Fruit fly (Drosophila melanogaster): ENCODE results near the gene CG33722.

The CG33722 gene

DNA sequence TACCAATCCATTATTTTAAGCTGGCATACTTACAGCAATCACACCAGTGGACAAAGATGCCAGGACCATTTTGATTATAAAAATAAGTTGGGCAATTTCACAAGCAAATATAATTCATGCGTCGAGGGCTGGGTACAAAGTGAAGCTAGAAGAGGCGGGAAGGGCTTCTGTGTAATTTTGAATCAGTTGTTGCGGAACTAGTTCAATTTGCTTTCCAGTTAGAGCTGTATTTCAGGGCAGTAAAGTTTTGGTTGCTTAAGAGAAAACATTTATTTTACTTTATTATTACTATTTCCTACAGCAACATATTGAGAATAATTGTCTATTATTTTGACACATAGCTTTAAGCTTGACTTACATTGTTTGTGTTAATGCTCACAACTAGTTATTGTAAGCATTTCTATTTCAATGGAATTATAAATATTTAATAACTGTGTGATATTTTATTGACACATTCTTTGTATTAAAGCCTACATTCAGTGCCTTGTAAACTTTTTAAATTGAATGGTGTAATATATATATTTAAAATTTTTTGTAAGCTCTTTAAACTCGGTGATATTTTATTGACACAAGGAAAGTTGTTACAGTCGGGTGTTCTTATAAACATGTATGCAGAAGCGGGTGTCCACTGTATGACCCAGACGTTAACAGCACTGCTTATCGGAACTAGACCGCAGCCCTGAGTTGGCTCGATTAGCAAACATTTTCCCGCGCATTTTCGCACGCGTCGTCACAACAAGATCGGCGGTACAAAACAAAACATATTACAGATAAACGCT, 20.6 kb downstream of the CG33722 start, which contains the start of the genes RPA1 and Mcm2 (continued):
- TF ChIP-seq her (GFP tag; optimal IDR thresholded peaks at IDR 0.05) (no peak), bsh (GFP tag; optimal IDR thresholded peaks at IDR 0.05) (peak in 1 of 2 experiments; percentile 66), CG33213 (GFP tag; optimal IDR thresholded peaks at IDR 0.05) (no peak), pum (GFP tag; optimal IDR thresholded peaks at IDR 0.05) (peak; percentile 44), Side (GFP tag; optimal IDR thresholded peaks at IDR 0.05) (peak; percentile 5), bab2 (GFP tag; optimal IDR thresholded peaks at IDR 0.05) (peak; percentile 60), CG4820 (GFP tag; optimal IDR thresholded peaks at IDR 0.05) (peak; percentile 74), row (GFP tag; IDR thresholded peaks at IDR 0.05) (peak; percentile 93), Tbp (GFP tag; optimal IDR thresholded peaks at IDR 0.05) (no peak), CG9817 (tag; optimal IDR thresholded peaks at IDR 0.05) (peak; percentile 80), CG14965 (GFP tag; optimal IDR thresholded peaks at IDR 0.05; ENCODE audit: borderline replicate concordance) (no peak), amos (GFP tag; IDR thresholded peaks at IDR 0.05; ENCODE audit: partially characterized antibody) (peak; percentile 48), pan (optimal IDR thresholded peaks at IDR 0.05) (no peak), pan (GFP tag; optimal IDR thresholded peaks at IDR 0.05 in 1 of 2, IDR thresholded peaks at IDR 0.05 in 1 of 2) (peak in 1 of 2 experiments; percentile 79), Bdp1 (GFP tag; optimal IDR thresholded peaks at IDR 0.05) (no peak), Hmr (GFP tag; optimal IDR thresholded peaks at IDR 0.05) (peak; percentile 80), CG10462 (GFP tag; optimal IDR thresholded peaks at IDR 0.05) (peak; percentile 61), Neu2 (GFP tag; optimal IDR thresholded peaks at IDR 0.05; ENCODE audit: borderline replicate concordance) (no peak), exex (tag; optimal IDR thresholded peaks at IDR 0.05) (no peak), Ets65A (GFP tag) (peak; percentile 97), zen (tag; optimal IDR thresholded peaks at IDR 0.05) (peak; percentile 38), Drgx (GFP tag; IDR thresholded peaks at IDR 0.05) (peak; percentile 72), CG10654 (GFP tag; optimal IDR thresholded peaks at IDR 0.05) (peak; percentile 70), peb (GFP tag; IDR thresholded peaks at IDR 0.05) (peak; percentile 32; the same call in 1 of the 2 replicates), CG2202 (tag; optimal IDR thresholded peaks at IDR 0.05) (peak; percentile 22), CG17802 (tag; optimal IDR thresholded peaks at IDR 0.05) (peak; percentile 15), CG43689 (GFP tag; IDR thresholded peaks at IDR 0.05) (no peak), CG10147 (GFP tag; optimal IDR thresholded peaks at IDR 0.05) (peak; percentile 68), CG2120 (GFP tag; optimal IDR thresholded peaks at IDR 0.05) (peak; percentile 85), Oaz (GFP tag; IDR thresholded peaks at IDR 0.05) (0 out of 2 replicates have a peak, but pooled peaks have one; percentile 29), gcm2 (GFP tag; optimal IDR thresholded peaks at IDR 0.05) (no peak), CG14667 (GFP tag; IDR thresholded peaks at IDR 0.05) (peak; percentile 81), scrt (GFP tag; optimal IDR thresholded peaks at IDR 0.05) (peak; percentile 55), Blimp-1 (GFP tag; optimal IDR thresholded peaks at IDR 0.05) (peak; percentile 50), gsb-n (tag; optimal IDR thresholded peaks at IDR 0.05) (peak; percentile 33), Adf1 (GFP tag; IDR thresholded peaks at IDR 0.05) (no peak; the same call in none of the 2 replicates), CG11560 (tag; IDR thresholded peaks at IDR 0.05) (peak; percentile 53; the same call in 1 of the 3 replicates), eyg (GFP tag; optimal IDR thresholded peaks at IDR 0.05) (no peak), bigmax (GFP tag; optimal IDR thresholded peaks at IDR 0.05) (no peak), wdn (GFP tag; IDR thresholded peaks at IDR 0.05) (peak; percentile 63; the same call in 1 of the 2 replicates), CG42726 (GFP tag; IDR thresholded peaks at IDR 0.05; ENCODE audit: partially characterized antibody) (0 out of 2 replicates have a peak, but pooled peaks have one; percentile 38), shn (GFP tag; optimal IDR thresholded peaks at IDR 0.05) (peak; percentile 34), CG15696 (tag; optimal IDR thresholded peaks at IDR 0.05) (peak; percentile 72), CG6254 (GFP tag; optimal IDR thresholded peaks at IDR 0.05) (no peak), CG10565 (GFP tag; optimal IDR thresholded peaks at IDR 0.05) (no peak), CG2889 (GFP tag; IDR thresholded peaks at IDR 0.05) (peak; percentile 73; the same call in 2 of the 3 replicates), Dll (GFP tag; IDR thresholded peaks at IDR 0.05; ENCODE audit: partially characterized antibody) (no peak), kni (GFP tag; optimal IDR thresholded peaks at IDR 0.05) (peak; percentile 76), CG4854 (GFP tag; optimal IDR thresholded peaks at IDR 0.05) (no peak)
